Worm (Caenorhabditis elegans): ENCODE measurements around the gene egli-1.

DNA sequence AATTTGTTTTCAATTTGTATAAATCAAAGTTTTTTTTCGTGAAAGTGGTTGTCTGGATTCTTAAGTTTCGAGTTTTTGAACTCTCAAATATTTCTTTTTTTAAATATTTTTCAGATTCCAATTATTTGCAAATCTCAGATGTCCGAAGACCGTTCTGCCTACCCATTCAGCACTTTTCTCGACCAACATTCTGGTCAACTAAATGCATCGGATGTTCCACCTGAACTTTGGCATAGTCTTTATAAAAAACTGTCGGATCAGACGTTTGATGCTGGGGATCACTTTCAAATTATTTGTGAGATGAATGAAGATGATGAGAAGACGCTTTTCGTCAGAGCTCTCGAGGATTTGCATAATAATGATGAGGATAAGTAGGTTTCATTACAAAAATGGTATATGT lies 15.1 kb downstream of the egli-1 start, which contains the start of gene ttll-12:
- no peak for TF ChIP-seq flt-1 (GFP tag; IDR thresholded peaks at IDR 0.05)
- TF ChIP-seq ref-1 (GFP tag; conservative IDR thresholded peaks at IDR 0.05) = no peak

Measured in whole organism, midembryonic.